Worm (Caenorhabditis elegans): Measurements from ENCODE around the gene phf-31.

- TF ChIP-seq snpc-4 (GFP tag; optimal IDR thresholded peaks at IDR 0.05) (no peak), snpc-4 (tag; optimal IDR thresholded peaks at IDR 0.05) (no peak), F33H1.4 (GFP tag; IDR thresholded peaks at IDR 0.05) (no peak), ekl-4 (GFP tag; IDR thresholded peaks at IDR 0.05) (no peak), K11D2.4 (GFP tag; IDR thresholded peaks at IDR 0.05) (no peak), ZK185.1 (tag; optimal IDR thresholded peaks at IDR 0.05; ENCODE audit: poor library complexity, severe bottlenecking) (no peak), hlh-26 (GFP tag; conservative IDR thresholded peaks at IDR 0.05) (no peak), lir-1 (GFP tag; conservative IDR thresholded peaks at IDR 0.05) (no peak), aptf-2 (GFP tag; conservative IDR thresholded peaks at IDR 0.05) (no peak)
These were observed 22.5 kb downstream of the phf-31 start for ce11 chrX:10704329-10704728.

Data from whole organism, young adult.